Fruit fly (Drosophila melanogaster) Kc167 (cell line): ENCODE data around the gene CG13937.

ENCODE experiments used
- Myc ChIP-seq: fragments of >200 bp; optimal IDR thresholded peaks from 2 replicates; lab custom pipeline; 2017; ENCODE audit warnings: missing external identifiers
- ttk ChIP-seq: sonication (Bioruptor generic); optimal IDR thresholded peaks from 2 replicates; lab custom pipeline; 2017; ENCODE audit warnings: missing external identifiers

DNA sequence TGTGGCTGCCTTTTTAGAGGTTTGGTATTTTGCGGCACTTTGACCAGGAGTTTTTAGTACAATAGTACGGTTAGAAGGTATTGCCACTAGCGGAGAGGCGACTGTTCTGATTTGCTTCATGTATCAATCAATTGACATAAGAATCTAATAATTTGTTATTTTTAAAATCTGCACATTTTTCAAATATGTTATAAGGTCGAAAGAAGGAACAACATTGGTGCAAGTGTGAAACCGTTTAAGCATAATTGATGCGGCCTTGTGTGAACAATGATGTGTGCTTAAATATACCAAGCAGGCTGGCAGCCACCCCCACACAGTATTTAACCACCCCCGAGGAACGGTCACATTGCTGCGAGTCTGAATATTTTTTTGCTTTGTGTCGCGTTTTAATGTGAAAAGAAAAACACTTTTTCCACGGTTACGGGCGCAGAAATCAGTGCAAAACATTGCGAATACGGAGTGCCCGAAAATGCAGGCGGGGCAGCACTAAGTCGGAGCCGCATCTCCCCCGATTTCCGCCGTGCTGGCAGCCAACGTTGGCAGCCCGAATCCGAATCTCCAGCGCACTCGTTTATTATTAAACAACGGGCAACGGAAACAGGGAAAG lies 17.6 kb downstream of the CG13937 start, which contains the start of the genes HBS1 and CG12025:
- no peak for TF ChIP-seq Myc (lab: Kevin White, UChicago)
- TF ChIP-seq ttk (lab: Kevin White, UChicago) = no peak
